Comparison of ENCODE assay signal across 5 fruit fly cellular contexts in the genomic region with DNA sequence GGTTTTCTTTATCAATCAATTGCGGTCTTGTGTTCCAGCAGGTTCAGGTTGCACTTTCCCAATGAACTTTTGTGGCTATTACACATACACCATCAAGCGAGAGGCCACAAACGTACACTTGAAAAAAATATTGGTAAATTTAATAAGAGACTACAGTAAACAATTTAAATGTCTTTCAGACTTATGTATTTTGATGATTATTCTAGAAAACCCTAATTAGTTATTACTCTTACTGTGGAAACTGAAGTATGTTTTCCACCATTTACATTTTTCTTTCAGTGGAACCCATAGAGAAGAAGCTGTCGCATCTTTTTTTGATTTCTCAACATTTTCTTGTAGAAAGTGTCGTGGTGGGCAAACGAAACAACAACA.
TF ChIP-seq lines count a peak whose summit lies in the region.

No protein-coding gene starts in this region.

- TF ChIP-seq CTCF in whole organism, embryonic (GFP tag; optimal IDR thresholded peaks at IDR 0.05; lab: Kevin White, UChicago), result peak; percentile 65

TF ChIP-seq in whole organism, adult, 20 proteins besides CTCF, POLR2A, EP300 and RAD21 (continues in another document):
- TF ChIP-seq tj (GFP tag; optimal IDR thresholded peaks at IDR 0.05; lab: Kevin White, UChicago) (no peak), CG11617 (GFP tag; optimal IDR thresholded peaks at IDR 0.05; lab: Kevin White, UChicago) (peak; percentile 43), CG12768 (GFP tag; optimal IDR thresholded peaks at IDR 0.05; lab: Kevin White, UChicago) (no peak), Mnt (GFP tag; optimal IDR thresholded peaks at IDR 0.05; lab: Kevin White, UChicago) (no peak), cic (GFP tag; optimal IDR thresholded peaks at IDR 0.05; lab: Kevin White, UChicago) (no peak), Clk (GFP tag; optimal IDR thresholded peaks at IDR 0.05; lab: Kevin White, UChicago) (no peak), kay (GFP tag; lab: Kevin White, UChicago; ENCODE audit: borderline replicate concordance) (no peak), cnc (optimal IDR thresholded peaks at IDR 0.05; lab: Kevin White, UChicago) (no peak), Crg-1 (GFP tag; optimal IDR thresholded peaks at IDR 0.05; lab: Kevin White, UChicago) (no peak), toe (GFP tag; optimal IDR thresholded peaks at IDR 0.05; lab: Kevin White, UChicago) (no peak), ovo (GFP tag; optimal IDR thresholded peaks at IDR 0.05; lab: Kevin White, UChicago) (no peak), CG33017 (tag; optimal IDR thresholded peaks at IDR 0.05; lab: Kevin White, UChicago) (peak; percentile 46), CG14711 (tag; optimal IDR thresholded peaks at IDR 0.05; lab: Kevin White, UChicago) (peak; percentile 68), CG1620 (GFP tag; optimal IDR thresholded peaks at IDR 0.05; lab: Kevin White, UChicago) (peak; percentile 26), CG5204 (GFP tag; optimal IDR thresholded peaks at IDR 0.05; lab: Kevin White, UChicago) (no peak), pad (GFP tag; optimal IDR thresholded peaks at IDR 0.05; lab: Kevin White, UChicago) (no peak), CG7101 (tag; optimal IDR thresholded peaks at IDR 0.05; lab: Kevin White, UChicago) (peak; percentile 70), Hr96 (GFP tag; optimal IDR thresholded peaks at IDR 0.05; lab: Kevin White, UChicago) (no peak)

TF ChIP-seq in whole organism, embryonic, 481 proteins besides CTCF, POLR2A, EP300 and RAD21 (continues in another document):
- TF ChIP-seq stc (GFP tag; IDR thresholded peaks at IDR 0.05; lab: Robert Waterston, UW) (peak; percentile 93), CG30403 (GFP tag; optimal IDR thresholded peaks at IDR 0.05; lab: Kevin White, UChicago) (peak; percentile 95), ato (GFP tag; IDR thresholded peaks at IDR 0.05; lab: Robert Waterston, UW; ENCODE audit: partially characterized antibody) (no peak), Ssrp (tag; optimal IDR thresholded peaks at IDR 0.05; lab: Kevin White, UChicago) (peak; percentile 95), ATbp (GFP tag; optimal IDR thresholded peaks at IDR 0.05; lab: Kevin White, UChicago) (peak; percentile 96), ab (GFP tag; optimal IDR thresholded peaks at IDR 0.05; lab: Kevin White, UChicago) (peak; percentile 50), ro (GFP tag; IDR thresholded peaks at IDR 0.05; lab: Robert Waterston, UW) (peak; percentile 61), Mes4 (GFP tag; optimal IDR thresholded peaks at IDR 0.05; lab: Kevin White, UChicago) (peak; percentile 91), Dad (GFP tag; optimal IDR thresholded peaks at IDR 0.05; lab: Kevin White, UChicago) (peak; percentile 87), CG4854 (GFP tag; optimal IDR thresholded peaks at IDR 0.05; lab: Kevin White, UChicago) (peak; percentile 85), CG3163 (GFP tag; optimal IDR thresholded peaks at IDR 0.05; lab: Kevin White, UChicago) (peak; percentile 57), CG9215 (GFP tag; IDR thresholded peaks at IDR 0.05; lab: Robert Waterston, UW) (no peak), CG17359 (tag; optimal IDR thresholded peaks at IDR 0.05; lab: Kevin White, UChicago) (peak; percentile 97), usp (GFP tag; optimal IDR thresholded peaks at IDR 0.05; lab: Kevin White, UChicago) (no peak), CG31365 (tag; optimal IDR thresholded peaks at IDR 0.05; lab: Kevin White, UChicago) (peak; percentile 57), CG12155 (GFP tag; optimal IDR thresholded peaks at IDR 0.05; lab: Kevin White, UChicago) (peak; percentile 89), Dek (tag; optimal IDR thresholded peaks at IDR 0.05; lab: Kevin White, UChicago) (peak; percentile 90), CG18262 (tag; optimal IDR thresholded peaks at IDR 0.05; lab: Kevin White, UChicago) (peak; percentile 95)

TF ChIP-seq in whole organism, prepupa, 60 proteins besides CTCF, POLR2A, EP300 and RAD21 (continues in another document):
- TF ChIP-seq CG16779 (tag; optimal IDR thresholded peaks at IDR 0.05; lab: Kevin White, UChicago) (no peak), CG8319 (GFP tag; optimal IDR thresholded peaks at IDR 0.05; lab: Kevin White, UChicago) (peak; percentile 83), CG6808 (GFP tag; optimal IDR thresholded peaks at IDR 0.05; lab: Kevin White, UChicago) (no peak), CG6854 (GFP tag; optimal IDR thresholded peaks at IDR 0.05; lab: Kevin White, UChicago) (no peak), CG8632 (GFP tag; optimal IDR thresholded peaks at IDR 0.05; lab: Kevin White, UChicago) (peak; percentile 91), Hr4 (GFP tag; optimal IDR thresholded peaks at IDR 0.05; lab: Kevin White, UChicago) (peak; percentile 95), CG7368 (GFP tag; optimal IDR thresholded peaks at IDR 0.05; lab: Kevin White, UChicago) (peak; percentile 82), CG6276 (GFP tag; optimal IDR thresholded peaks at IDR 0.05; lab: Kevin White, UChicago) (peak; percentile 86), CG10669 (GFP tag; optimal IDR thresholded peaks at IDR 0.05; lab: Kevin White, UChicago) (peak; percentile 84), CG11294 (GFP tag; IDR thresholded peaks at IDR 0.05; lab: Robert Waterston, UW) (peak; percentile 78; the same call in 1 of the 2 replicates), CG4318 (GFP tag; optimal IDR thresholded peaks at IDR 0.05; lab: Kevin White, UChicago) (peak; percentile 85), CG34406 (GFP tag; optimal IDR thresholded peaks at IDR 0.05; lab: Kevin White, UChicago) (peak; percentile 88), Sox14 (GFP tag; optimal IDR thresholded peaks at IDR 0.05; lab: Kevin White, UChicago) (peak; percentile 93), dsx (GFP tag; optimal IDR thresholded peaks at IDR 0.05; lab: Kevin White, UChicago; ENCODE audit: poor library complexity, severe bottlenecking) (peak; percentile 80), Gug (GFP tag; IDR thresholded peaks at IDR 0.05; lab: Robert Waterston, UW) (peak; percentile 89), achi (GFP tag; optimal IDR thresholded peaks at IDR 0.05; lab: Kevin White, UChicago) (peak; percentile 92), CG32006 (GFP tag; optimal IDR thresholded peaks at IDR 0.05; lab: Kevin White, UChicago) (peak; percentile 95), topi (GFP tag; optimal IDR thresholded peaks at IDR 0.05; lab: Kevin White, UChicago) (peak; percentile 90)

TF ChIP-seq in whole organism, pupa, 21 proteins besides CTCF, POLR2A, EP300 and RAD21 (continues in another document):
- TF ChIP-seq gl (tag; optimal IDR thresholded peaks at IDR 0.05; lab: Kevin White, UChicago), result peak; percentile 45
- peak; percentile 87 for TF ChIP-seq Pif1A (GFP tag; optimal IDR thresholded peaks at IDR 0.05; lab: Kevin White, UChicago)
- peak; percentile 22 for TF ChIP-seq CG13204 (GFP tag; optimal IDR thresholded peaks at IDR 0.05; lab: Kevin White, UChicago)
- peak; percentile 91 for TF ChIP-seq CG32121 (GFP tag; IDR thresholded peaks at IDR 0.05; lab: Robert Waterston, UW)
- peak; percentile 94 for TF ChIP-seq CG8301 (tag; optimal IDR thresholded peaks at IDR 0.05; lab: Kevin White, UChicago)
- peak; percentile 91 for TF ChIP-seq CG9948 (tag; optimal IDR thresholded peaks at IDR 0.05; lab: Kevin White, UChicago)
- peak; percentile 85 for TF ChIP-seq D1 (tag; optimal IDR thresholded peaks at IDR 0.05; lab: Kevin White, UChicago)
- no peak for TF ChIP-seq EcR (GFP tag; optimal IDR thresholded peaks at IDR 0.05; lab: Kevin White, UChicago)
- TF ChIP-seq CG15710 (tag; optimal IDR thresholded peaks at IDR 0.05; lab: Kevin White, UChicago), result peak; percentile 85
- peak; percentile 82 for TF ChIP-seq rn (GFP tag; IDR thresholded peaks at IDR 0.05; lab: Robert Waterston, UW)
- peak; percentile 75 for TF ChIP-seq Pif1B (GFP tag; optimal IDR thresholded peaks at IDR 0.05; lab: Kevin White, UChicago)
- peak; percentile 90 for TF ChIP-seq CG8159 (tag; optimal IDR thresholded peaks at IDR 0.05; lab: Kevin White, UChicago)
- peak; percentile 79 for TF ChIP-seq Snoo (tag; optimal IDR thresholded peaks at IDR 0.05; lab: Kevin White, UChicago)
- peak; percentile 93 for TF ChIP-seq CG14655 (GFP tag; optimal IDR thresholded peaks at IDR 0.05; lab: Kevin White, UChicago)
- peak; percentile 96 for TF ChIP-seq CG4496 (GFP tag; IDR thresholded peaks at IDR 0.05; lab: Robert Waterston, UW)
- TF ChIP-seq CG12605 (GFP tag; IDR thresholded peaks at IDR 0.05; lab: Robert Waterston, UW), result peak; percentile 83
- TF ChIP-seq CG17806 (tag; optimal IDR thresholded peaks at IDR 0.05; lab: Kevin White, UChicago), result peak; percentile 90
- TF ChIP-seq Ets98B (GFP tag; IDR thresholded peaks at IDR 0.05; lab: Robert Waterston, UW), result peak; percentile 93
- TF ChIP-seq CG10348 (GFP tag; IDR thresholded peaks at IDR 0.05; lab: Robert Waterston, UW), result peak; percentile 44; the same call in 1 of the 2 replicates

TF ChIP-seq in whole organism, wandering third instar larva, 38 proteins besides CTCF, POLR2A, EP300 and RAD21 (continues in another document):
- TF ChIP-seq sage (GFP tag; optimal IDR thresholded peaks at IDR 0.05; lab: Kevin White, UChicago) (peak; percentile 50), CrebA (GFP tag; optimal IDR thresholded peaks at IDR 0.05; lab: Kevin White, UChicago; ENCODE audit: borderline replicate concordance) (no peak), GATAd (GFP tag; optimal IDR thresholded peaks at IDR 0.05; lab: Kevin White, UChicago) (peak; percentile 6), dsf (GFP tag; optimal IDR thresholded peaks at IDR 0.05; lab: Kevin White, UChicago; ENCODE audit: borderline replicate concordance) (peak; percentile 69), dmrt93B (GFP tag; optimal IDR thresholded peaks at IDR 0.05; lab: Kevin White, UChicago) (peak; percentile 63), dl (GFP tag; optimal IDR thresholded peaks at IDR 0.05; lab: Kevin White, UChicago; ENCODE audit: insufficient read depth in 1 of 2, partially characterized antibody in 2 of 2) (no peak), tai (GFP tag; optimal IDR thresholded peaks at IDR 0.05; lab: Kevin White, UChicago) (peak; percentile 81), OdsH (GFP tag; optimal IDR thresholded peaks at IDR 0.05; lab: Kevin White, UChicago) (peak; percentile 85), Dif (GFP tag; optimal IDR thresholded peaks at IDR 0.05; lab: Kevin White, UChicago; ENCODE audit: partially characterized antibody) (no peak), jim (GFP tag; optimal IDR thresholded peaks at IDR 0.05; lab: Kevin White, UChicago) (no peak), Myc (optimal IDR thresholded peaks at IDR 0.05; lab: Kevin White, UChicago) (no peak), Vsx2 (GFP tag; optimal IDR thresholded peaks at IDR 0.05; lab: Kevin White, UChicago; ENCODE audit: partially characterized antibody) (no peak), CG9705 (GFP tag; optimal IDR thresholded peaks at IDR 0.05; lab: Kevin White, UChicago) (peak; percentile 7), usp (GFP tag; optimal IDR thresholded peaks at IDR 0.05; lab: Kevin White, UChicago) (no peak), CG32264 (GFP tag; optimal IDR thresholded peaks at IDR 0.05; lab: Kevin White, UChicago) (peak; percentile 70), Hnf4 (GFP tag; optimal IDR thresholded peaks at IDR 0.05; lab: Kevin White, UChicago) (peak; percentile 87), Abd-B (GFP tag; optimal IDR thresholded peaks at IDR 0.05; lab: Kevin White, UChicago) (no peak), rgr (GFP tag; optimal IDR thresholded peaks at IDR 0.05; lab: Kevin White, UChicago) (peak; percentile 90), woc (GFP tag; optimal IDR thresholded peaks at IDR 0.05; lab: Kevin White, UChicago) (peak; percentile 66), Rel (GFP tag; optimal IDR thresholded peaks at IDR 0.05; lab: Kevin White, UChicago) (no peak), Rel (tag; optimal IDR thresholded peaks at IDR 0.05; lab: Kevin White, UChicago) (no peak)
